Fruit fly (Drosophila melanogaster): ENCODE data around the gene CG6244.

Gene CG6244

DNA sequence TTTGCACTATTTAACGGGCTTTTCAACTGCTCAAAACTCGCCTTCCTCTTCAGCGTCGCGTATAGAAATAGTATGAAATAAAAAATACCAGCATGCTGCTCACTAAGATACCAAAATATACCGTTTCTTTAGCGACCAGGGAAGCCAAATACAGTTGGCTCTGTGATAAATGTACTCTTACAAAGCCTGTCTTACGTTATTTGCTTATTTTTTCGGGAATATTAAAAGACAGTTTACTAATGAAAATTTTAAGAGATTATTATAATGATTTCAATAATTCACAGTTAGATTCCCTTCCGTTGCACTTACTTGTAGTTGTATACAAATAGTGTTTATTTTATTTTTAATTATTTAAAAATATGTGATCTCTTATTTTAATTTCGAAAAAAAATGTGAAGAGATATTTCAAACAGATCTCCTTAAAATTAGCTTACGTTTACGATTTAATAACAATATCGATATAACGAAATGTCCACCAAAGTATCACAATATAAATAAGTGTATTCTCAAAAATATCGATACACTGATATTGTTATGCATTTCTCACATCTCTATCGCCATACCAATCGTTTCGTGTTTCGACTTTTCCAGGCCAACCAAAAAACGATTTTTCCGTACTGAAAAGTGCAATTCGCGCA lies 18.3 kb downstream of the CG6244 start, which contains the start of the genes DCP2 and dbo (continued):
- peak; percentile 50 for TF ChIP-seq CG9797 (GFP tag; optimal IDR thresholded peaks at IDR 0.05)
- TF ChIP-seq ranshi (GFP tag; IDR thresholded peaks at IDR 0.05) = 0 out of 2 replicates have a peak, but pooled peaks have one; percentile 63
- no peak for TF ChIP-seq pita (GFP tag; optimal IDR thresholded peaks at IDR 0.05)
- no peak for TF ChIP-seq CG31365 (tag; optimal IDR thresholded peaks at IDR 0.05)
- no peak for TF ChIP-seq CG8765 (GFP tag; IDR thresholded peaks at IDR 0.05)
- TF ChIP-seq vvl (GFP tag; IDR thresholded peaks at IDR 0.05) = peak; percentile 74; the same call in 1 of the 2 replicates
- no peak for TF ChIP-seq HmgZ (tag; optimal IDR thresholded peaks at IDR 0.05)
- TF ChIP-seq Elba2 (GFP tag; optimal IDR thresholded peaks at IDR 0.05) = no peak
- TF ChIP-seq Atf6 (GFP tag; IDR thresholded peaks at IDR 0.05) = peak; percentile 51; the same call in 1 of the 2 replicates
- peak; percentile 32 for TF ChIP-seq CTCF (GFP tag; optimal IDR thresholded peaks at IDR 0.05)
- TF ChIP-seq CG3838 (GFP tag; optimal IDR thresholded peaks at IDR 0.05) = no peak
- TF ChIP-seq CG15479 (GFP tag; optimal IDR thresholded peaks at IDR 0.05) = no peak
- no peak for TF ChIP-seq Side (GFP tag; optimal IDR thresholded peaks at IDR 0.05)
- peak; percentile 52 for TF ChIP-seq CG13775 (GFP tag; optimal IDR thresholded peaks at IDR 0.05)
- TF ChIP-seq tap (tag; optimal IDR thresholded peaks at IDR 0.05) = peak; percentile 77
- TF ChIP-seq Adf1 (GFP tag; IDR thresholded peaks at IDR 0.05) = no peak
- TF ChIP-seq psq (GFP tag; optimal IDR thresholded peaks at IDR 0.05) = no peak
- no peak for TF ChIP-seq her (GFP tag; optimal IDR thresholded peaks at IDR 0.05)
- TF ChIP-seq CG7928 (GFP tag; optimal IDR thresholded peaks at IDR 0.05) = peak; percentile 87
- peak; percentile 30 for TF ChIP-seq Abd-B (GFP tag; optimal IDR thresholded peaks at IDR 0.05)
- peak; percentile 55 to 61 for TF ChIP-seq Pdp1 (GFP tag; optimal IDR thresholded peaks at IDR 0.05)
- TF ChIP-seq sd (tag; optimal IDR thresholded peaks at IDR 0.05) = no peak
- TF ChIP-seq lilli (GFP tag; optimal IDR thresholded peaks at IDR 0.05) = peak; percentile 69
- TF ChIP-seq Eip74EF (GFP tag; optimal IDR thresholded peaks at IDR 0.05) = no peak
- TF ChIP-seq fd64A (GFP tag; optimal IDR thresholded peaks at IDR 0.05) = no peak
- no peak for TF ChIP-seq hkb (optimal IDR thresholded peaks at IDR 0.05)
- peak; percentile 74 for TF ChIP-seq hkb (GFP tag; IDR thresholded peaks at IDR 0.05)
- peak; percentile 71 for TF ChIP-seq al (GFP tag; IDR thresholded peaks at IDR 0.05)
- peak; percentile 17 for TF ChIP-seq gsb-n (tag; optimal IDR thresholded peaks at IDR 0.05)
- TF ChIP-seq mam (GFP tag; optimal IDR thresholded peaks at IDR 0.05) = peak; percentile 53
- TF ChIP-seq phol (tag; optimal IDR thresholded peaks at IDR 0.05) = peak; percentile 49
- no peak for TF ChIP-seq CG12071 (GFP tag; optimal IDR thresholded peaks at IDR 0.05)
- TF ChIP-seq Asciz (GFP tag; optimal IDR thresholded peaks at IDR 0.05) = no peak
- TF ChIP-seq CG2199 (GFP tag; IDR thresholded peaks at IDR 0.05) = no peak
- peak in 1 of 2 experiments; percentile 63 for TF ChIP-seq bsh (GFP tag; optimal IDR thresholded peaks at IDR 0.05)
- TF ChIP-seq CG7987 (GFP tag; optimal IDR thresholded peaks at IDR 0.05) = no peak
- TF ChIP-seq CoRest (tag; optimal IDR thresholded peaks at IDR 0.05) = peak; percentile 83
- TF ChIP-seq bcd (GFP tag; optimal IDR thresholded peaks at IDR 0.05) = peak; percentile 62
- TF ChIP-seq Hmx (GFP tag; optimal IDR thresholded peaks at IDR 0.05) = no peak
- peak; percentile 61 for TF ChIP-seq Ssrp (tag; optimal IDR thresholded peaks at IDR 0.05)
- no peak for TF ChIP-seq Max (GFP tag; optimal IDR thresholded peaks at IDR 0.05)
- peak; percentile 2 for TF ChIP-seq CG10274 (GFP tag; optimal IDR thresholded peaks at IDR 0.05)
- TF ChIP-seq B-H1 (GFP tag; IDR thresholded peaks at IDR 0.05) = peak; percentile 51; the same call in 2 of the 3 replicates
- TF ChIP-seq Lpt (GFP tag; optimal IDR thresholded peaks at IDR 0.05) = no peak
- no peak for TF ChIP-seq Kr (GFP tag; optimal IDR thresholded peaks at IDR 0.05)
- TF ChIP-seq zen (tag; optimal IDR thresholded peaks at IDR 0.05) = peak; percentile 47
- no peak for TF ChIP-seq CG11560 (tag; IDR thresholded peaks at IDR 0.05)
- TF ChIP-seq Meics (GFP tag; optimal IDR thresholded peaks at IDR 0.05) = peak; percentile 73
- no peak for TF ChIP-seq CG17912 (GFP tag; optimal IDR thresholded peaks at IDR 0.05)
- peak; percentile 58 for TF ChIP-seq D19B (GFP tag; optimal IDR thresholded peaks at IDR 0.05)
- TF ChIP-seq HLH3B (GFP tag; IDR thresholded peaks at IDR 0.05) = peak; percentile 40; the same call in 1 of the 2 replicates

Measured in whole organism, embryonic.